Worm (Caenorhabditis elegans) whole organism, L3 larva: Measurements from ENCODE around the gene rpoa-12.

Experiments used
- R02D3.7 ChIP-seq: fragments of 150-350 bp; optimal IDR thresholded peaks from 2 replicates; lab custom pipeline; 2014; ENCODE audit warnings: missing biosample characterization, missing genetic modification characterization
- unc-39 ChIP-seq: sonication (generic microtip); optimal IDR thresholded peaks from 4 replicates; lab custom pipeline; 2017; ENCODE audit warnings: missing biosample characterization, missing genetic modification characterization

DNA sequence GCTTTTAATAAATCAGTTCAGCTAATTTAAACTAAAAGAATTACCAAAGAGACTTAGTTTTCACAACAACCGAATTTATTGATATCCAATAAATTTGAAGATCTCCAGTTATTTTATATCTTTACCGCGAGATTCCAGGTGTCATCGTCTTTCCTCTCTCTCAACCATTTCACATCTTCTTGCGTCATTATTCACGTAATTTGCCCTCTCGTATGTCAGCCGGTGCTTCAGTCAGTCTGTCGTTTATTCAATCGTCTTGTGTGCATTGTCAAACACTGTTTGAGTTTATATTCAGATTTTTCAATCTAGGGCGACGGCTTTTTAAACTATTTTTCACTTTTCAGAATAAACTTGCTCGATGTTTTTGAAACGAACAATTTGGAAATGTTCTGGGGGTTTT lies 14.3 kb upstream of the rpoa-12 start:
- TF ChIP-seq unc-39 (tag; lab: Kevin White, UChicago) (no peak), R02D3.7 (tag; lab: Kevin White, UChicago) (no peak)
